Worm (Caenorhabditis elegans) whole organism, L3 larva: ENCODE results near the gene F54D1.1.

ENCODE experiments used
- R02D3.7 ChIP-seq: fragments of 150-350 bp; optimal IDR thresholded peaks from 2 replicates; lab custom pipeline; 2014; ENCODE audit warnings: missing biosample characterization, missing genetic modification characterization
- ama-1 ChIP-seq: fragments of 150-350 bp; optimal IDR thresholded peaks from 2 replicates; lab custom pipeline; 2018
- ceh-82 ChIP-seq: fragments of 150-350 bp; optimal IDR thresholded peaks from 2 replicates; lab custom pipeline; 2014; ENCODE audit warnings: missing biosample characterization, missing genetic modification characterization
- ceh-9 ChIP-seq: sonication (generic microtip); optimal IDR thresholded peaks from 2 replicates; lab custom pipeline; 2018; ENCODE audit warnings: missing biosample characterization, missing genetic modification characterization
- elt-2 ChIP-seq: sonication (generic microtip); optimal IDR thresholded peaks from 2 replicates; lab custom pipeline; 2016; ENCODE audit warnings: missing genetic modification reagents, mild to moderate bottlenecking, missing genetic modification characterization, missing compliant biosample characterization
- fkh-10 ChIP-seq: sonication (generic microtip); optimal IDR thresholded peaks from 2 replicates; lab custom pipeline; 2017; ENCODE audit warnings: missing biosample characterization, missing genetic modification reagents, missing genetic modification characterization
- nhr-12 ChIP-seq: fragments of 150-350 bp; optimal IDR thresholded peaks from 2 replicates; lab custom pipeline; 2014; ENCODE audit warnings: missing biosample characterization, missing genetic modification characterization
- nhr-237 ChIP-seq: fragments of 150-350 bp; optimal IDR thresholded peaks from 2 replicates; lab custom pipeline; 2014; ENCODE audit warnings: missing biosample characterization, missing genetic modification characterization
- nhr-76 ChIP-seq: fragments of 150-350 bp; sonication (generic microtip); optimal IDR thresholded peaks from 5 replicates; lab custom pipeline; 2014; ENCODE audit warnings: missing biosample characterization, missing genetic modification characterization
- skn-1 ChIP-seq: fragments of 150-350 bp; optimal IDR thresholded peaks from 2 replicates; lab custom pipeline; 2014; ENCODE audit warnings: missing biosample characterization, missing genetic modification characterization
- snpc-4 ChIP-seq: fragments of 150-350 bp; optimal IDR thresholded peaks from 2 replicates; lab custom pipeline; 2014; ENCODE audit warnings: missing biosample characterization, missing genetic modification characterization
- unc-39 ChIP-seq: sonication (generic microtip); optimal IDR thresholded peaks from 4 replicates; lab custom pipeline; 2017; ENCODE audit warnings: missing biosample characterization, missing genetic modification characterization
- ztf-11 ChIP-seq: fragments of 150-350 bp; optimal IDR thresholded peaks from 2 replicates; lab custom pipeline; 2014; ENCODE audit warnings: missing biosample characterization, missing genetic modification characterization

DNA sequence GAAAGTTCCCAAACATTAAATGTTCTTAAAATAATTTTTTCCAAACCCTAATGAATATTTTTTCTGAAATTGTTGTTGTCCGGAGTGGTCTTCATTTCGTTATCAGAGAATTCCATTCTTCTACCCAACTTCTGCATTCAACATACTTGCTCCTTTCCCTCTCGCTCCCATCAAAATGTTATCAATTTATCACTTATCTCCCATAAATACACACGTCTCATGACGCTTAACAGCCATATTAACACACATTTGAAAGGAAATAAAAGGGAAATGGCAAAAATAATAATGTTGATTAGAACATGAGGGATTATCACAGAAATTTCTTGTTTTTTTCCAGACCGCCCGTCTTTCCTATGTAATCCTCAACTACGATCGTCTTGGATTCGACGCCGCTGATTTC is 27.3 kb downstream of the F54D1.1 start:
- TF ChIP-seq nhr-76, result no peak
- TF ChIP-seq R02D3.7, result no peak
- no peak for TF ChIP-seq fkh-10 (GFP tag; lab: Kevin White, UChicago)
- TF ChIP-seq ceh-82 (tag; lab: Kevin White, UChicago), result no peak
- no peak for TF ChIP-seq skn-1
- TF ChIP-seq ztf-11, result no peak
- no peak for TF ChIP-seq ama-1 (lab: Kevin White, UChicago)
- no peak for TF ChIP-seq ceh-9 (tag; lab: Kevin White, UChicago)
- no peak for TF ChIP-seq snpc-4 (tag; lab: Kevin White, UChicago)
- TF ChIP-seq elt-2 (tag; lab: Kevin White, UChicago), result peak; percentile 97
- TF ChIP-seq nhr-237 (tag; lab: Kevin White, UChicago), result no peak
- no peak for TF ChIP-seq unc-39 (tag; lab: Kevin White, UChicago)
- no peak for TF ChIP-seq nhr-12
